Worm (Caenorhabditis elegans): ENCODE results near the gene nhr-10.

Gene nhr-10

DNA sequence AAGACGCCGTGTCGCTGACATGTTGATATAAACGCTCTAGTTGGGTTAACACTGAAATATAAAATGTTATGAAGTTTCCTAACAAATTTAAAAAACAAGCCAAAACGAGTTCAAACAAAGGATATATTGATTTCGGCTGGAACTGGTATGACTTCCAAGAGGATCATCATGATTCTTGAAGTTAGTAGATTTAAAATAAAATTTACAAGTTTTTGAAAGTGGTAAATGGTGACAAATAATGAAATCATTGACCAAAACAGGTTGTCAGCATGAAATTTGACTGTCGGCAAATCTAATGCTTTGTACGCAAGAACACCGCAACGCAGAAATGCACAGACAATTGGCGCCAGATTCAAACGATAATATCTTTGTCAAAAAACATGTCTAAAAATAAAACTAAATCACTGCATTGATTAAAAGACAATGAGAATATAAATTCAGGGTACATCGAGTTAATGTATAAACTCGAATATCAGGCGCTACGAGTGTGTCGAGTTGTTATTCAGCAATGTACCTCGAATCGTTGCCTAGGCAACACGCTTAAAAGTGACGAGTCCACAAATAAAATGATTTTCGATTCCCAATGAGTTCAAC lies 46.6 kb downstream of the nhr-10 start, which contains the start of the genes ubc-18 and R01H2.8:
ubc-18 (minus strand) TSS at position 51 of the 594 bp plus-strand sequence.
R01H2.8 (plus strand) TSS at position 544 of the 594 bp plus-strand sequence.
- no peak for TF ChIP-seq nhr-90 (tag; optimal IDR thresholded peaks at IDR 0.05; ENCODE audit: poor library complexity)
- peak; percentile 32 for TF ChIP-seq swsn-7 (tag; optimal IDR thresholded peaks at IDR 0.05)
- no peak for TF ChIP-seq C34B4.2 (tag; optimal IDR thresholded peaks at IDR 0.05)
- TF ChIP-seq nhr-28 (tag; optimal IDR thresholded peaks at IDR 0.05) = no peak
- TF ChIP-seq tbx-2 (tag; optimal IDR thresholded peaks at IDR 0.05) = no peak
- TF ChIP-seq lin-39 (tag; optimal IDR thresholded peaks at IDR 0.05) = no peak
- TF ChIP-seq mep-1 (tag; optimal IDR thresholded peaks at IDR 0.05) = peak; percentile 62
- no peak for TF ChIP-seq ceh-63 (GFP tag; optimal IDR thresholded peaks at IDR 0.05)
- TF ChIP-seq hlh-17 (GFP tag; optimal IDR thresholded peaks at IDR 0.05; ENCODE audit: borderline replicate concordance) = no peak
- peak; percentile 68 for TF ChIP-seq snu-23 (GFP tag; optimal IDR thresholded peaks at IDR 0.05)
- peak; percentile 41 for TF ChIP-seq nhr-20 (tag; optimal IDR thresholded peaks at IDR 0.05)
- TF ChIP-seq ceh-88 (GFP tag; IDR thresholded peaks at IDR 0.05) = no peak
- no peak for TF ChIP-seq zip-4 (GFP tag; optimal IDR thresholded peaks at IDR 0.05)
- no peak for TF ChIP-seq egl-27 (tag; optimal IDR thresholded peaks at IDR 0.05)
- peak; percentile 89 to 95 (median 94) for TF ChIP-seq dpl-1 (GFP tag; optimal IDR thresholded peaks at IDR 0.05)
- TF ChIP-seq egl-13 (tag; optimal IDR thresholded peaks at IDR 0.05) = no peak
- peak; percentile 11 for TF ChIP-seq lir-3 (tag; optimal IDR thresholded peaks at IDR 0.05; ENCODE audit: poor library complexity)
- TF ChIP-seq nhr-47 (tag; optimal IDR thresholded peaks at IDR 0.05) = peak; percentile 57
- TF ChIP-seq F16B12.6 (tag; optimal IDR thresholded peaks at IDR 0.05) = peak; percentile 88
- TF ChIP-seq ceh-82 (tag; optimal IDR thresholded peaks at IDR 0.05) = peak in 1 of 3 experiments; percentile 51
- no peak for TF ChIP-seq irx-1 (tag; optimal IDR thresholded peaks at IDR 0.05)
- TF ChIP-seq fkh-8 (tag; optimal IDR thresholded peaks at IDR 0.05) = peak; percentile 34
- peak in 1 of 6 experiments; percentile 33 for TF ChIP-seq elt-3 (tag; optimal IDR thresholded peaks at IDR 0.05)
- no peak for TF ChIP-seq lin-13 (GFP tag; optimal IDR thresholded peaks at IDR 0.05)
- TF ChIP-seq lin-14 (GFP tag; optimal IDR thresholded peaks at IDR 0.05) = no peak
- TF ChIP-seq isw-1 (GFP tag; IDR thresholded peaks at IDR 0.05) = no peak
- peak; percentile 51 to 79 for TF ChIP-seq lsy-2 (tag; optimal IDR thresholded peaks at IDR 0.05)
- no peak for TF ChIP-seq grh-1 (GFP tag; IDR thresholded peaks at IDR 0.05)
- TF ChIP-seq unc-98 (GFP tag; IDR thresholded peaks at IDR 0.05) = no peak
- TF ChIP-seq nhr-19 (GFP tag; conservative IDR thresholded peaks at IDR 0.05) = peak; percentile 27; the same call in 1 of the 2 replicates
- peak; percentile 57 for TF ChIP-seq nhr-85 (tag)
- no peak for TF ChIP-seq nhr-11 (tag; optimal IDR thresholded peaks at IDR 0.05)
- no peak for TF ChIP-seq snpc-4 (tag; optimal IDR thresholded peaks at IDR 0.05)
- TF ChIP-seq fkh-10 (GFP tag; optimal IDR thresholded peaks at IDR 0.05) = no peak
- TF ChIP-seq ets-5 (GFP tag; IDR thresholded peaks at IDR 0.05) = no peak
- no peak for TF ChIP-seq dsc-1 (tag; optimal IDR thresholded peaks at IDR 0.05)
- TF ChIP-seq unc-130 (tag; optimal IDR thresholded peaks at IDR 0.05) = peak; percentile 45
- TF ChIP-seq mab-9 (GFP tag; IDR thresholded peaks at IDR 0.05) = no peak
- peak; percentile 46 for TF ChIP-seq C16A3.4 (tag; optimal IDR thresholded peaks at IDR 0.05)
- TF ChIP-seq ceh-90 (tag; optimal IDR thresholded peaks at IDR 0.05) = no peak
- TF ChIP-seq mef-2 (tag; optimal IDR thresholded peaks at IDR 0.05) = no peak
- no peak for TF ChIP-seq sox-4 (tag; optimal IDR thresholded peaks at IDR 0.05)
- TF ChIP-seq nhr-76 (tag; optimal IDR thresholded peaks at IDR 0.05) = no peak
- no peak for TF ChIP-seq ceh-8 (GFP tag; optimal IDR thresholded peaks at IDR 0.05)
- TF ChIP-seq efl-3 (GFP tag; optimal IDR thresholded peaks at IDR 0.05) = no peak
- TF ChIP-seq skn-1 (tag; optimal IDR thresholded peaks at IDR 0.05) = peak; percentile 75
- TF ChIP-seq nhr-71 (tag; optimal IDR thresholded peaks at IDR 0.05) = peak; percentile 61
- TF ChIP-seq mdl-1 (tag; optimal IDR thresholded peaks at IDR 0.05) = peak in 1 of 2 experiments; percentile 38
- TF ChIP-seq nhr-237 (tag; optimal IDR thresholded peaks at IDR 0.05) = no peak
- no peak for TF ChIP-seq ama-1 (optimal IDR thresholded peaks at IDR 0.05)
- TF ChIP-seq xbp-1 (tag; optimal IDR thresholded peaks at IDR 0.05) = peak; percentile 42
- no peak for TF ChIP-seq vab-15 (tag; optimal IDR thresholded peaks at IDR 0.05)
- no peak for TF ChIP-seq fos-1 (tag; optimal IDR thresholded peaks at IDR 0.05)
